Worm (Caenorhabditis elegans) whole organism, midembryonic: Measurements from ENCODE around the gene C27D6.11.
A peak's percentile ranks its signal among the peaks of the same experiment; 100 is the strongest.

Source experiments
- T22C8.4 ChIP-seq: fragments of 200-800 bp; sonication (Bioruptor generic); IDR thresholded peaks from 2 replicates; pipeline ENCODE4 v1.3.6; 2022; ENCODE audit warnings: missing genetic modification characterization, missing compliant biosample characterization
- cog-1 ChIP-seq: sonication (generic microtip); optimal IDR thresholded peaks from 2 replicates; lab custom pipeline; 2016; ENCODE audit warnings: missing genetic modification characterization, missing compliant biosample characterization
- flt-1 ChIP-seq: fragments of 200-800 bp; sonication (Bioruptor generic); IDR thresholded peaks from 2 replicates; pipeline ENCODE4 v1.3.6; 2022; ENCODE audit warnings: missing genetic modification characterization, missing compliant biosample characterization
- klf-2 ChIP-seq: fragments of 200-800 bp; sonication (Bioruptor generic); conservative IDR thresholded peaks from 2 replicates; pipeline ENCODE4 v1.3.6; 2022; ENCODE audit warnings: missing genetic modification reagents, missing genetic modification characterization, missing compliant biosample characterization
- med-1 ChIP-seq: sonication (generic microtip); optimal IDR thresholded peaks from 2 replicates; lab custom pipeline; 2017; ENCODE audit warnings: missing genetic modification characterization, mild to moderate bottlenecking, missing compliant biosample characterization, antibody characterized with exemption, missing genetic modification reagents; ENCODE audit not compliant: insufficient read depth
- ref-1 ChIP-seq: fragments of 200-800 bp; sonication (Bioruptor generic); conservative IDR thresholded peaks from 2 replicates; pipeline ENCODE4 v1.3.6; 2022; ENCODE audit warnings: missing genetic modification reagents, missing genetic modification characterization, missing compliant biosample characterization
- tab-1 ChIP-seq: fragments of 200-800 bp; sonication (Bioruptor generic); IDR thresholded peaks from 2 replicates; pipeline ENCODE4 v1.3.6; 2022; ENCODE audit warnings: missing genetic modification characterization, missing compliant biosample characterization
- ztf-23 ChIP-seq: fragments of 200-800 bp; sonication (Bioruptor generic); IDR thresholded peaks from 2 replicates; pipeline ENCODE4 v1.3.6; 2022; ENCODE audit warnings: missing genetic modification reagents, missing genetic modification characterization, missing compliant biosample characterization
- ztf-29 ChIP-seq: fragments of 200-800 bp; sonication (Bioruptor generic); IDR thresholded peaks from 2 replicates; pipeline ENCODE4 v1.3.6; 2022; ENCODE audit warnings: missing genetic modification reagents, missing genetic modification characterization, missing compliant biosample characterization

The C27D6.11 gene

DNA sequence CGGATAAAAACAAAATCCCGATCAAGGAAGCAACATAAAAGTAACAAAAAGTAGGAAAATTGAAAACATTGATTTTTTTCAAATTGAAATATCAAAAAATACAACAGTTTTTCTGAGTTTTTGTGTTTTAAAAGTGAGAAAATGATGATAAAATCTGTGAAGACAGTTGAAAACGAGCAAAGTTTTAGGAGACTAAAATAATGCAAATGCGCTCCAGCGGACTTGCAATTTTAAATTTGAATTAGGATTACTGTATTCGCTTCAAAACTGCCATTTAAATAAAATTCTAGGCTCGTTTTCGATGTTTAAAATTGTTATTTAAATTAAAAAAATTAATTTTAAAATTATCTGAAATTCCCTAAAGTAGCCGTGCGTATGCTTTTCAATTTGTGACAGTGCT lies 26.9 kb upstream of the C27D6.11 start:
- TF ChIP-seq ztf-29 (GFP tag; lab: Robert Waterston, UW): no peak
- no peak for TF ChIP-seq ref-1 (GFP tag; lab: Robert Waterston, UW)

DNA sequence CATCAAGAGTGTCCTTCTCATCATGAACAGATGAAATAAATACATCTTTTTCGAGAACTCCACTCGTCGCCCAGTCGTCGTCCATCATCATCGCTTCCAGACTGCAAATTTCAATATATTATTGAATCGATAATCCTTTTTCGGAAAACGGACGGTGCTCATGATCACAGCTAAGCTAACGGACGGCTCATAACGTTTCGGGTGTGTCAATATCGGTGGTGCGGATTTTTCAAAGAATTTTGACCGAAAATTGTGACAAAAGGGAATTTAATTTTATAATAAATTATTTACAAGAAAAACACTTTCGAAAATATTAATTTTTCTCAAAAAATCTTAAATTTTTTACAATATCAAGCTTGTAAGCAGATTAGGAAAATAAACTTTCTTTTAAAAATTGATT lies 26.5 kb upstream of the C27D6.11 start, which contains the start of gene crh-2:
Gene crh-2, minus strand, starts transcription at position 101 of the 400 bp plus-strand sequence.
- no peak for TF ChIP-seq cog-1 (tag; lab: Kevin White, UChicago)
- no peak for TF ChIP-seq T22C8.4 (GFP tag; lab: Robert Waterston, UW)

DNA sequence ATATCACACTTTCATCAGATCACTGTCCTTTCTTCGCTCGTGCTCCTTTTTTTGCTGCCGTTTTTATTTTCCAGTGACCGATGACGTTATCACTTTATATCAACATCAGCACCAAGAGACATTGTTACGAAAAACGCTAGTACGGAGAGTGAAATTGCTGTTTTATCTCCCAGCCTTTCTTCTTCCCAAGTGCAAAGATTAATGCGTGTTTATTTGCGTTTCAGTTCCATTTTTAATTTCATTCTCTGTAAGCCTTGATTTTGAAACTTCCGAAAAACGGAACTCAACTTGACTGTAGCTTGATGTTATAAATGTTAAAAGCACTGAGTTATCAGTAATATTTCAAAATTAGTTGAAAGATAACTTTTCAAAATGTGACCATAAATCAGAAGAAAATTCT lies 25.9 kb upstream of the C27D6.11 start:
- TF ChIP-seq ref-1 (GFP tag; lab: Robert Waterston, UW) (no peak), T22C8.4 (GFP tag; lab: Robert Waterston, UW) (no peak), tab-1 (GFP tag; lab: Robert Waterston, UW) (no peak), ztf-29 (GFP tag; lab: Robert Waterston, UW) (no peak), flt-1 (GFP tag; lab: Robert Waterston, UW) (no peak), med-1 (GFP tag; lab: Kevin White, UChicago) (no peak), klf-2 (GFP tag; lab: Robert Waterston, UW) (no peak), ztf-23 (GFP tag; lab: Robert Waterston, UW) (no peak), cog-1 (tag; lab: Kevin White, UChicago) (no peak)

DNA sequence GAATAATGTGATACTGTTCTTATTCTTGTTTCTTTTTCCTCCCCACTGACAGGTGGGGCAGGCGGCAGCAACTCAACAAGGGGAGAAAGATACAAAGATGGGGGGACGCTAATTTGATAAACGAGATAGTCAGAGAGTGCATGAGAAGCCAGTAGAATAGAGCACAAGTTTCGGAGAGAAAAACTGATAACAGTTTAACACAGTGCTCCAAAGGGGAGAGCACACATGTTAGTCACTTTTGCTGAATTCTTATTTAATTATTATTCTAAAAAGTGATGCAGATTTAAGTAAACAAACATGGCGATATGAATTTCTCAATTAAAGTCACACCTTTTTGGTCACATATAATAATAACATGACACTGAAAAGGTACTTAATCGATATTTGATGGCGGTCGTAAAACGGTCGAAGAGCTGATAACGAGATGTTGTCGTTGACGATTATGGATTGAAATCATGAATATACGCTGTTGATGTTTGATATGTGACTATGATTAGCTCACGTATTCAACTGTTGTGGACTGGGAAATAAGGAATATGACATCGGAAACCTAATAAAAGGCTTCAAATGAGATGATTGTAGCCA lies 25.0 kb upstream of the C27D6.11 start:
- TF ChIP-seq ztf-29 (GFP tag; lab: Robert Waterston, UW) (no peak), ref-1 (GFP tag; lab: Robert Waterston, UW) (no peak), flt-1 (GFP tag; lab: Robert Waterston, UW) (no peak), tab-1 (GFP tag; lab: Robert Waterston, UW) (no peak), ztf-23 (GFP tag; lab: Robert Waterston, UW) (no peak), cog-1 (tag; lab: Kevin White, UChicago) (no peak), klf-2 (GFP tag; lab: Robert Waterston, UW) (no peak), med-1 (GFP tag; lab: Kevin White, UChicago) (no peak), T22C8.4 (GFP tag; lab: Robert Waterston, UW) (no peak)

ce11 chrII:5184661-5185545 lies 23.9 kb upstream of the C27D6.11 start:
- TF ChIP-seq flt-1 (GFP tag; lab: Robert Waterston, UW): no peak
- TF ChIP-seq klf-2 (GFP tag; lab: Robert Waterston, UW): no peak
- no peak for TF ChIP-seq ztf-23 (GFP tag; lab: Robert Waterston, UW)
- no peak for TF ChIP-seq ref-1 (GFP tag; lab: Robert Waterston, UW)
- TF ChIP-seq ztf-29 (GFP tag; lab: Robert Waterston, UW): no peak
- no peak for TF ChIP-seq cog-1 (tag; lab: Kevin White, UChicago)
- no peak for TF ChIP-seq tab-1 (GFP tag; lab: Robert Waterston, UW)
- TF ChIP-seq T22C8.4 (GFP tag; lab: Robert Waterston, UW): no peak
- no peak for TF ChIP-seq med-1 (GFP tag; lab: Kevin White, UChicago)

ce11 chrII:5183207-5183606 lies 22.2 kb upstream of the C27D6.11 start:
- TF ChIP-seq ztf-23 (GFP tag; lab: Robert Waterston, UW): no peak
- no peak for TF ChIP-seq flt-1 (GFP tag; lab: Robert Waterston, UW)
- TF ChIP-seq med-1 (GFP tag; lab: Kevin White, UChicago): no peak
- no peak for TF ChIP-seq ztf-29 (GFP tag; lab: Robert Waterston, UW)
- TF ChIP-seq klf-2 (GFP tag; lab: Robert Waterston, UW): no peak
- no peak for TF ChIP-seq cog-1 (tag; lab: Kevin White, UChicago)
- TF ChIP-seq T22C8.4 (GFP tag; lab: Robert Waterston, UW): no peak
- no peak for TF ChIP-seq tab-1 (GFP tag; lab: Robert Waterston, UW)
- no peak for TF ChIP-seq ref-1 (GFP tag; lab: Robert Waterston, UW)

- no peak for TF ChIP-seq med-1 (GFP tag; lab: Kevin White, UChicago)
- no peak for TF ChIP-seq ref-1 (GFP tag; lab: Robert Waterston, UW)
- TF ChIP-seq T22C8.4 (GFP tag; lab: Robert Waterston, UW): no peak
- TF ChIP-seq ztf-29 (GFP tag; lab: Robert Waterston, UW): no peak
- no peak for TF ChIP-seq ztf-23 (GFP tag; lab: Robert Waterston, UW)
- TF ChIP-seq flt-1 (GFP tag; lab: Robert Waterston, UW): no peak; the same call in 1 of the 2 replicates
- no peak for TF ChIP-seq tab-1 (GFP tag; lab: Robert Waterston, UW)
- no peak for TF ChIP-seq cog-1 (tag; lab: Kevin White, UChicago)
- TF ChIP-seq klf-2 (GFP tag; lab: Robert Waterston, UW): no peak
Measured at ce11 chrII:5182451-5182850, 21.4 kb upstream of the C27D6.11 start.

DNA sequence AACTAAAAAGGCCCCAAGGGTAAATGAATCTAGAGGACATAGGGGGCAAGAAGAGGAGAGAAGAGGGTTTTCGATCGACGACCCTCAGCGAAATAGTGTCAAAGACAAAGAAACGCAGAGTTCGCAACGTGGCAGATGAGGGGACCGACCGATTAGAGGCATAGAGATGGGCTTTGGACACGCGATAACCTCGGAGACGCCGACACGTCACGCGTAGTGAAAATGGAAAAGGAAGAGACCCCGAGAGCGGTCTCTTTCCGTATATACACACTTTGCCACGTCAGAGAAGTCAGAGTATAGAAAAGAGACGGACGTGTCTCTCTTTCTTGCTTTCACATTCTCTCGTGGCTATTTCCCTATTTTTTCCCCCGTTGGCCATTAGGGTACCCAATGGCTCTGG lies 20.5 kb upstream of the C27D6.11 start:
- TF ChIP-seq ztf-23 (GFP tag; lab: Robert Waterston, UW) (no peak), cog-1 (tag; lab: Kevin White, UChicago) (peak; percentile 53), med-1 (GFP tag; lab: Kevin White, UChicago) (peak; percentile 10), flt-1 (GFP tag; lab: Robert Waterston, UW) (peak; percentile 68; the same call in 1 of the 2 replicates), klf-2 (GFP tag; lab: Robert Waterston, UW) (no peak), ref-1 (GFP tag; lab: Robert Waterston, UW) (no peak), T22C8.4 (GFP tag; lab: Robert Waterston, UW) (no peak), tab-1 (GFP tag; lab: Robert Waterston, UW) (no peak), ztf-29 (GFP tag; lab: Robert Waterston, UW) (no peak)
